Worm (Caenorhabditis elegans): ENCODE data around the gene R08C7.5.

Gene R08C7.5

DNA sequence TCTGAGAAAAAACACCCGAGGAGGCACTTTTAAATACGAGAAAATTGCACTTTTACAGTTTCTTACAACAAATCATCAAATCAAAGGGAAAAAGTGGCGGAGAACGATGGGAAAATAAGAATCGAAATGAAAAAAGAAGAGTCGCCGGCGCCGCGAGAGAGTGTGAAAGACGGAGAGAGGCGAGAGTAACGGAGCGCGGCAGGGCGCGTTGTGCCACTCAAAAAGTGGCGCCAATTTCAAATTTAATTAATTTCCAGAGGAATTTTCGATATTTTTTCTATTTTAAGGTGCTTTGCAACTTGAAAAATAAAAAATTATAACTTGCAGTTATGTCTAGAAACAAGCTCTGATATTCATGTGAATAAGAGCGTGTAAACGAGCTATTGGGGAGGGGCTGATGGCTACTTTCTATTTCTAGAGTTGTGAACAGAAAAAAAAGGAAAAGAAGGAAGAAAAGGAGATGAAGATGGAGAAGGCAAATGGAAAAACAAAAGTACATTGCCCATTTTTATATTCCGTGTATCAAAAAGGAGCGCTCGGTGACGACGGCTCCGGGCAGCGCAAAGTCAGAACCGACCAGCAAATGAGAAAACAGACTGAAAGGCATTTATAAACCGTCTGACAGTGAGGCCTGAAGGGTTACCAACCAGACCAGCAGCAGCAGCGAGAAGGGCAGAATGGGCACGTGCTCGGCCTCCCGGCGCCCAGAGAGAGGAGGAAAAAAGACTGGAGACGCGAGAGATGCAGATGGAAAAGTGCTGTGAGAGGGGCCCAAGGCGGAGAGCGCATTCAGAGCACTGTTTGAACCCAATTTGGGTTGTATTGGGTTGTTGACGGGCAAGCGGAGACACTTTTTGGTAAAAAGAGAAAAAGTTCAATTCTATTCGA, 41.1 kb downstream of the R08C7.5 start:
- TF ChIP-seq tbp1 (GFP tag; optimal IDR thresholded peaks at IDR 0.05) (peak; percentile 20), dpl-1 (GFP tag; optimal IDR thresholded peaks at IDR 0.05) (peak; percentile 4), Y53G8AR.9 (GFP tag; conservative IDR thresholded peaks at IDR 0.05) (no peak), nfya-1 (tag; optimal IDR thresholded peaks at IDR 0.05; ENCODE audit: borderline replicate concordance, insufficient read depth) (no peak), bed-2 (GFP tag; IDR thresholded peaks at IDR 0.05) (0 out of 2 replicates have a peak, but pooled peaks have one; percentile 22), dox-1 (GFP tag; IDR thresholded peaks at IDR 0.05) (peak; percentile 18; the same call in 1 of the 2 replicates), ama-1 (optimal IDR thresholded peaks at IDR 0.05) (peak; percentile 47), ama-1 (GFP tag; optimal IDR thresholded peaks at IDR 0.05) (peak in 1 of 2 experiments; percentile 9), F33H1.4 (GFP tag; IDR thresholded peaks at IDR 0.05) (peak; percentile 50), F52B5.7 (tag; optimal IDR thresholded peaks at IDR 0.05) (peak; percentile 47), nhr-80 (tag; optimal IDR thresholded peaks at IDR 0.05) (peak; percentile 57), aptf-3 (GFP tag; IDR thresholded peaks at IDR 0.05) (0 out of 2 replicates have a peak, but pooled peaks have one; percentile 34), efl-1 (GFP tag; optimal IDR thresholded peaks at IDR 0.05) (peak; percentile 56), B0336.3 (GFP tag; IDR thresholded peaks at IDR 0.05) (peak; percentile 51; the same call in 1 of the 2 replicates), Y56A3A.18 (GFP tag; IDR thresholded peaks at IDR 0.05) (0 out of 2 replicates have a peak, but pooled peaks have one; percentile 15), snpc-3.4 (tag; optimal IDR thresholded peaks at IDR 0.05) (peak; percentile 23), chd-7 (tag; optimal IDR thresholded peaks at IDR 0.05) (peak; percentile 79), nfyb-1 (GFP tag; IDR thresholded peaks at IDR 0.05) (peak; percentile 63), cebp-1 (GFP tag; IDR thresholded peaks at IDR 0.05) (no peak), cebp-1 (tag; optimal IDR thresholded peaks at IDR 0.05) (peak; percentile 38), ZK185.1 (tag; optimal IDR thresholded peaks at IDR 0.05; ENCODE audit: poor library complexity, severe bottlenecking) (no peak), hmg-1.2 (GFP tag; IDR thresholded peaks at IDR 0.05) (peak; percentile 81), hmg-20 (GFP tag; IDR thresholded peaks at IDR 0.05) (no peak), snpc-1.3 (tag; optimal IDR thresholded peaks at IDR 0.05; ENCODE audit: insufficient read depth) (peak; percentile 74), cebp-2 (GFP tag; IDR thresholded peaks at IDR 0.05) (0 out of 2 replicates have a peak, but pooled peaks have one; percentile 11), attf-5 (GFP tag; optimal IDR thresholded peaks at IDR 0.05) (peak; percentile 64), F57C9.4 (tag; optimal IDR thresholded peaks at IDR 0.05) (peak; percentile 60), ceh-58 (GFP tag; IDR thresholded peaks at IDR 0.05) (0 out of 2 replicates have a peak, but pooled peaks have one; percentile 5), rec-8 (tag; optimal IDR thresholded peaks at IDR 0.05) (no peak), mcd-1 (GFP tag; IDR thresholded peaks at IDR 0.05) (peak; percentile 58), snpc-4 (GFP tag; optimal IDR thresholded peaks at IDR 0.05) (no peak), snpc-4 (tag; optimal IDR thresholded peaks at IDR 0.05) (peak in 1 of 4 experiments; percentile 11), B0019.2 (GFP tag; conservative IDR thresholded peaks at IDR 0.05) (no peak), lin-54 (GFP tag; optimal IDR thresholded peaks at IDR 0.05) (peak; percentile 70), zfh-2 (GFP tag; conservative IDR thresholded peaks at IDR 0.05) (peak; percentile 96), K11D2.4 (GFP tag; IDR thresholded peaks at IDR 0.05) (peak; percentile 55; the same call in 1 of the 2 replicates), lir-1 (GFP tag; conservative IDR thresholded peaks at IDR 0.05) (peak; percentile 38; the same call in 1 of the 2 replicates), zim-3 (tag; optimal IDR thresholded peaks at IDR 0.05) (peak; percentile 25), xnd-1 (tag; optimal IDR thresholded peaks at IDR 0.05) (no peak), ceh-91 (GFP tag; IDR thresholded peaks at IDR 0.05) (0 out of 2 replicates have a peak, but pooled peaks have one; percentile 22), F57A8.1 (GFP tag; optimal IDR thresholded peaks at IDR 0.05) (no peak), madf-3 (GFP tag; IDR thresholded peaks at IDR 0.05) (peak; percentile 11; the same call in 1 of the 2 replicates), lsl-1 (GFP tag; optimal IDR thresholded peaks at IDR 0.05) (peak; percentile 33), ekl-4 (GFP tag; IDR thresholded peaks at IDR 0.05) (no peak), madf-6 (GFP tag; IDR thresholded peaks at IDR 0.05) (peak; percentile 53; the same call in 1 of the 2 replicates), egrh-3 (GFP tag; IDR thresholded peaks at IDR 0.05) (peak; percentile 84)

Measured in whole organism, young adult.